Fruit fly (Drosophila melanogaster) whole organism, embryonic: ENCODE results near the gene ppk17.
A peak's percentile ranks its signal among the peaks of the same experiment; 100 is the strongest.

Experiments
- Ada2b ChIP-seq: fragments of 200-800 bp; sonication (Bioruptor generic); IDR thresholded peaks from 2 replicates; pipeline ENCODE4 v1.3.6; 2022; ENCODE audit warnings: missing biosample characterization, missing genetic modification characterization
- CG10147 ChIP-seq: fragments of 200-800 bp; sonication (Bioruptor generic); optimal IDR thresholded peaks from 2 replicates; lab custom pipeline; 2019; ENCODE audit warnings: missing biosample characterization, mild to moderate bottlenecking, missing genetic modification characterization, moderate library complexity
- CG1024 ChIP-seq: fragments of 200-800 bp; sonication (Bioruptor generic); IDR thresholded peaks from 2 replicates; pipeline ENCODE4 v1.3.6; 2022; ENCODE audit warnings: missing biosample characterization, missing genetic modification characterization
- CG11398 ChIP-seq: fragments of 200-800 bp; sonication (Bioruptor generic); optimal IDR thresholded peaks from 2 replicates; lab custom pipeline; 2016; ENCODE audit warnings: missing biosample characterization, missing genetic modification characterization
- CG17802 ChIP-seq: fragments of 200-800 bp; sonication (Bioruptor generic); optimal IDR thresholded peaks from 2 replicates; lab custom pipeline; 2018; ENCODE audit warnings: missing biosample characterization, mild to moderate bottlenecking, missing genetic modification characterization, moderate library complexity
- CG17912 ChIP-seq: fragments of 200-800 bp; sonication (Bioruptor generic); optimal IDR thresholded peaks from 2 replicates; lab custom pipeline; 2018; ENCODE audit warnings: missing biosample characterization, mild to moderate bottlenecking, missing genetic modification characterization
- CG18262 ChIP-seq: fragments of 200-800 bp; optimal IDR thresholded peaks from 3 replicates; lab custom pipeline; 2019; ENCODE audit warnings: missing biosample characterization, mild to moderate bottlenecking, missing genetic modification characterization, moderate library complexity
- CG1832 ChIP-seq: fragments of 200-800 bp; sonication (Bioruptor generic); optimal IDR thresholded peaks from 2 replicates; lab custom pipeline; 2017; ENCODE audit warnings: missing biosample characterization, mild to moderate bottlenecking, missing genetic modification characterization, inconsistent platforms
- CG2199 ChIP-seq: fragments of 200-800 bp; sonication (Bioruptor generic); IDR thresholded peaks from 3 replicates; pipeline ENCODE4 v1.3.6; 2022; ENCODE audit warnings: missing biosample characterization, missing genetic modification characterization
- CG2202 ChIP-seq: fragments of 200-800 bp; sonication (Bioruptor generic); optimal IDR thresholded peaks from 2 replicates; lab custom pipeline; 2018; ENCODE audit warnings: missing biosample characterization, mild to moderate bottlenecking, missing genetic modification characterization
- CG2678 ChIP-seq: fragments of 200-800 bp; sonication (Bioruptor generic); optimal IDR thresholded peaks from 3 replicates; lab custom pipeline; 2019; ENCODE audit warnings: missing biosample characterization, mild to moderate bottlenecking, missing genetic modification characterization, moderate library complexity
- CG3281 ChIP-seq: fragments of 200-800 bp; sonication (Bioruptor generic); optimal IDR thresholded peaks from 3 replicates; lab custom pipeline; 2017; ENCODE audit warnings: missing biosample characterization, mild to moderate bottlenecking, missing genetic modification characterization
- CG34422 ChIP-seq: fragments of 200-800 bp; sonication (Bioruptor generic); IDR thresholded peaks from 3 replicates; pipeline ENCODE4 v1.3.6; 2022; ENCODE audit warnings: missing biosample characterization, missing genetic modification characterization
- CG43689 ChIP-seq: fragments of 200-800 bp; sonication (Bioruptor generic); IDR thresholded peaks from 2 replicates; pipeline ENCODE4 v1.3.6; 2022; ENCODE audit warnings: missing biosample characterization, missing genetic modification characterization
- CG6854 ChIP-seq: fragments of 200-800 bp; sonication (Bioruptor generic); optimal IDR thresholded peaks from 3 replicates; lab custom pipeline; 2017; ENCODE audit warnings: missing biosample characterization, mild to moderate bottlenecking, missing genetic modification characterization
- CG8924 ChIP-seq: fragments of 200-800 bp; optimal IDR thresholded peaks from 3 replicates; lab custom pipeline; 2019; ENCODE audit warnings: missing biosample characterization, mild to moderate bottlenecking, missing genetic modification characterization, moderate library complexity
- CG8944 ChIP-seq: fragments of 200-800 bp; sonication (Bioruptor generic); optimal IDR thresholded peaks from 3 replicates; lab custom pipeline; 2016; ENCODE audit warnings: missing biosample characterization, missing genetic modification characterization
- Chrac-16 ChIP-seq: fragments of 200-800 bp; sonication (Bioruptor generic); optimal IDR thresholded peaks from 3 replicates; lab custom pipeline; 2016; ENCODE audit warnings: missing biosample characterization, missing genetic modification characterization
- Deaf1 ChIP-seq: fragments of 200-800 bp; optimal IDR thresholded peaks from 3 replicates; lab custom pipeline; 2019; ENCODE audit warnings: missing biosample characterization, mild to moderate bottlenecking, missing genetic modification characterization, moderate library complexity
- Fer2 ChIP-seq: fragments of 200-800 bp; sonication (Bioruptor generic); optimal IDR thresholded peaks from 2 replicates; lab custom pipeline; 2018; ENCODE audit warnings: missing biosample characterization, mild to moderate bottlenecking, missing genetic modification characterization, moderate library complexity
- Gsc ChIP-seq: fragments of 200-800 bp; sonication (Bioruptor generic); IDR thresholded peaks from 2 replicates; pipeline ENCODE4 v1.3.6; 2022; ENCODE audit warnings: missing biosample characterization, missing genetic modification characterization
- H15 ChIP-seq: fragments of 200-800 bp; sonication (Bioruptor generic); IDR thresholded peaks from 3 replicates; pipeline ENCODE4 v1.3.6; 2022; ENCODE audit warnings: missing biosample characterization, missing genetic modification characterization
- Hr3 ChIP-seq: fragments of 200-800 bp; sonication (Bioruptor generic); optimal IDR thresholded peaks from 3 replicates; lab custom pipeline; 2016; ENCODE audit warnings: missing biosample characterization, missing genetic modification characterization
- Hr51 ChIP-seq, 2 experiments: fragments of 200-800 bp; sonication (Bioruptor generic); optimal IDR thresholded peaks; 2 replicates in 1 of 2; 3 replicates in 1 of 2; lab custom pipeline; 2016 to 2018; ENCODE audit warnings: missing biosample characterization in 2 of 2, missing genetic modification characterization in 2 of 2, mild to moderate bottlenecking in 1 of 2, moderate library complexity in 1 of 2
- Jarid2 ChIP-seq: fragments of 200-800 bp; sonication (Bioruptor generic); optimal IDR thresholded peaks from 3 replicates; lab custom pipeline; 2017; ENCODE audit warnings: mild to moderate bottlenecking, missing biosample characterization, missing genetic modification reagents, missing genetic modification characterization
- Lhr ChIP-seq: fragments of 200-800 bp; sonication (Bioruptor generic); optimal IDR thresholded peaks from 3 replicates; lab custom pipeline; 2017; ENCODE audit warnings: mild to moderate bottlenecking, missing biosample characterization, missing genetic modification reagents, missing genetic modification characterization
- Nf-YB ChIP-seq: fragments of 200-800 bp; sonication (Bioruptor generic); optimal IDR thresholded peaks from 3 replicates; lab custom pipeline; 2019; ENCODE audit warnings: missing biosample characterization, mild to moderate bottlenecking, missing genetic modification characterization, moderate library complexity
- Poxn ChIP-seq: fragments of 200-800 bp; sonication (Bioruptor generic); IDR thresholded peaks from 2 replicates; pipeline ENCODE4 v1.3.6; 2022; ENCODE audit warnings: missing biosample characterization, missing genetic modification characterization
- Sry-β ChIP-seq: fragments of 200-800 bp; sonication (Bioruptor generic); optimal IDR thresholded peaks from 2 replicates; lab custom pipeline; 2018; ENCODE audit warnings: missing biosample characterization, mild to moderate bottlenecking, missing genetic modification characterization, moderate library complexity
- Ssrp ChIP-seq: fragments of 200-800 bp; sonication (Bioruptor generic); optimal IDR thresholded peaks from 2 replicates; lab custom pipeline; 2018; ENCODE audit warnings: missing biosample characterization, mild to moderate bottlenecking, missing genetic modification characterization, moderate library complexity
- Tbp ChIP-seq: fragments of >200 bp; optimal IDR thresholded peaks from 2 replicates; lab custom pipeline; 2018; ENCODE audit warnings: missing biosample characterization, missing genetic modification characterization
- Vsx1 ChIP-seq: fragments of 200-800 bp; sonication (Bioruptor generic); optimal IDR thresholded peaks from 2 replicates; lab custom pipeline; 2017; ENCODE audit warnings: missing biosample characterization, mild to moderate bottlenecking, missing genetic modification characterization, missing genetic modification reagents
- ara ChIP-seq: fragments of 200-800 bp; sonication (Bioruptor generic); IDR thresholded peaks from 2 replicates; pipeline ENCODE4 v1.3.6; 2022; ENCODE audit warnings: missing biosample characterization, missing genetic modification characterization
- caup ChIP-seq: fragments of 200-800 bp; sonication (Bioruptor generic); optimal IDR thresholded peaks from 3 replicates; lab custom pipeline; 2017; ENCODE audit warnings: missing biosample characterization, mild to moderate bottlenecking, missing genetic modification characterization, moderate library complexity; ENCODE audit not compliant: severe bottlenecking
- cg ChIP-seq: fragments of 200-800 bp; sonication (Bioruptor generic); optimal IDR thresholded peaks from 3 replicates; lab custom pipeline; 2019; ENCODE audit warnings: missing biosample characterization, mild to moderate bottlenecking, missing genetic modification characterization, moderate library complexity
- chif ChIP-seq, 2 experiments: fragments of 200-800 bp; sonication (Bioruptor generic); optimal IDR thresholded peaks; 3 replicates each; lab custom pipeline; 2016; ENCODE audit warnings: missing biosample characterization in 2 of 2, missing genetic modification characterization in 2 of 2
- crp ChIP-seq, 2 experiments: fragments of 200-800 bp; sonication (Bioruptor generic); optimal IDR thresholded peaks; 2 replicates in 1 of 2; 3 replicates in 1 of 2; lab custom pipeline; 2017; ENCODE audit warnings: missing biosample characterization in 2 of 2, missing genetic modification characterization in 2 of 2, mild to moderate bottlenecking in 1 of 2, moderate library complexity in 1 of 2
- cwo ChIP-seq: fragments of 200-800 bp; sonication (Bioruptor generic); optimal IDR thresholded peaks from 3 replicates; lab custom pipeline; 2017; ENCODE audit warnings: missing biosample characterization, missing genetic modification characterization, mild to moderate bottlenecking, moderate library complexity, missing genetic modification reagents
- dysf ChIP-seq: fragments of 200-800 bp; sonication (Bioruptor generic); IDR thresholded peaks from 3 replicates; pipeline ENCODE4 v1.3.6; 2022; ENCODE audit warnings: missing biosample characterization, missing genetic modification characterization
- exex ChIP-seq: fragments of 200-800 bp; sonication (Bioruptor generic); optimal IDR thresholded peaks from 4 replicates; lab custom pipeline; 2018; ENCODE audit warnings: missing biosample characterization, mild to moderate bottlenecking, missing genetic modification characterization, moderate library complexity
- gt ChIP-seq: fragments of 200-800 bp; sonication (Bioruptor generic); IDR thresholded peaks from 2 replicates; pipeline ENCODE4 v1.3.6; 2022; ENCODE audit warnings: missing biosample characterization, missing genetic modification characterization
- knrl ChIP-seq: fragments of 200-800 bp; sonication (Bioruptor generic); IDR thresholded peaks from 3 replicates; pipeline ENCODE4 v1.3.6; 2022; ENCODE audit warnings: missing biosample characterization, missing genetic modification characterization; ENCODE audit not compliant: partially characterized antibody
- lab ChIP-seq: fragments of 200-800 bp; sonication (Bioruptor generic); optimal IDR thresholded peaks from 3 replicates; lab custom pipeline; 2017; ENCODE audit warnings: missing biosample characterization, missing genetic modification characterization, mild to moderate bottlenecking, moderate library complexity, missing genetic modification reagents
- lola ChIP-seq, 3 experiments: fragments of >200 bp in 2 of 3; fragments of 200-800 bp in 1 of 3; sonication (Bioruptor generic) in 1 of 3; optimal IDR thresholded peaks; 2 replicates each; lab custom pipeline; 2017 to 2019; ENCODE audit warnings: missing biosample characterization in 3 of 3, missing genetic modification characterization in 3 of 3, mild to moderate bottlenecking in 1 of 3, moderate library complexity in 1 of 3
- pros ChIP-seq: fragments of 200-800 bp; sonication (Bioruptor generic); optimal IDR thresholded peaks from 3 replicates; lab custom pipeline; 2019; ENCODE audit warnings: missing biosample characterization, mild to moderate bottlenecking, missing genetic modification characterization, moderate library complexity
- psq ChIP-seq: fragments of 200-800 bp; sonication (Bioruptor generic); optimal IDR thresholded peaks from 2 replicates; lab custom pipeline; 2017; ENCODE audit warnings: missing biosample characterization, missing genetic modification characterization
- pzg ChIP-seq: fragments of 200-800 bp; sonication (Bioruptor generic); optimal IDR thresholded peaks from 3 replicates; lab custom pipeline; 2018; ENCODE audit warnings: missing biosample characterization, mild to moderate bottlenecking, missing genetic modification characterization, moderate library complexity
- row ChIP-seq: fragments of 200-800 bp; sonication (Bioruptor generic); IDR thresholded peaks from 3 replicates; pipeline ENCODE4 v1.3.6; 2022; ENCODE audit warnings: missing biosample characterization, missing genetic modification characterization
- slp2 ChIP-seq: fragments of 200-800 bp; sonication (Bioruptor generic); optimal IDR thresholded peaks from 2 replicates; lab custom pipeline; 2016; ENCODE audit warnings: missing biosample characterization, missing genetic modification characterization
- stwl ChIP-seq: fragments of 200-800 bp; sonication (Bioruptor generic); optimal IDR thresholded peaks from 3 replicates; lab custom pipeline; 2018; ENCODE audit warnings: missing biosample characterization, mild to moderate bottlenecking, missing genetic modification characterization, moderate library complexity

Gene ppk17

dm6 chr2L:16727578-16728023 is 32.8 kb downstream of the ppk17 start, which contains the start of gene VhaSFD (continued):
- TF ChIP-seq CG2202 (no peak), Ssrp (tag; lab: Kevin White, UChicago) (no peak), CG10147 (GFP tag; lab: Kevin White, UChicago) (peak; percentile 19), cg (GFP tag; lab: Kevin White, UChicago) (peak; percentile 75), crp (GFP tag; optimal IDR thresholded peaks at IDR 0.05; lab: Kevin White, UChicago) (peak in 1 of 2 experiments; percentile 78), lab (no peak), Poxn (GFP tag; lab: Robert Waterston, UW) (no peak), CG17912 (no peak), CG3281 (GFP tag; lab: Kevin White, UChicago) (peak; percentile 36), Chrac-16 (no peak), Lhr (no peak), CG17802 (no peak), CG2199 (GFP tag; lab: Robert Waterston, UW) (no peak), Gsc (GFP tag; lab: Robert Waterston, UW) (no peak), knrl (GFP tag; lab: Robert Waterston, UW) (peak; percentile 68), row (GFP tag; lab: Robert Waterston, UW) (peak; percentile 42; the same call in 1 of the 3 replicates), CG1024 (no peak), CG8944 (GFP tag; lab: Kevin White, UChicago) (no peak), pros (GFP tag; lab: Kevin White, UChicago) (no peak), H15 (GFP tag; lab: Robert Waterston, UW) (no peak), pzg (GFP tag; lab: Kevin White, UChicago) (peak; percentile 85), caup (GFP tag; lab: Kevin White, UChicago) (no peak), gt (GFP tag; lab: Robert Waterston, UW) (no peak), stwl (tag; lab: Kevin White, UChicago) (peak; percentile 84), Sry-β (GFP tag; lab: Kevin White, UChicago) (no peak), CG11398 (GFP tag; lab: Kevin White, UChicago) (no peak), CG2678 (no peak), dysf (GFP tag; lab: Robert Waterston, UW) (no peak; the same call in 2 of the 3 replicates), Vsx1 (GFP tag; lab: Kevin White, UChicago) (no peak), exex (tag; lab: Kevin White, UChicago) (no peak), Tbp (no peak), Fer2 (tag; lab: Kevin White, UChicago) (peak; percentile 10), Deaf1 (tag; lab: Kevin White, UChicago) (no peak), CG6854 (GFP tag; lab: Kevin White, UChicago) (peak; percentile 60), slp2 (GFP tag; lab: Kevin White, UChicago) (no peak), Hr51 (GFP tag; optimal IDR thresholded peaks at IDR 0.05; lab: Kevin White, UChicago) (no peak), CG34422 (GFP tag; lab: Robert Waterston, UW) (peak; percentile 71; the same call in 1 of the 3 replicates), Jarid2 (GFP tag; lab: Kevin White, UChicago) (no peak), CG18262 (peak; percentile 31), Hr3 (GFP tag; lab: Kevin White, UChicago) (no peak), ara (GFP tag; lab: Robert Waterston, UW) (no peak), cwo (GFP tag; lab: Kevin White, UChicago) (peak; percentile 62), psq (GFP tag; lab: Kevin White, UChicago) (no peak), Nf-YB (GFP tag; lab: Kevin White, UChicago) (no peak), Ada2b (GFP tag; lab: Robert Waterston, UW) (no peak), CG43689 (GFP tag; lab: Robert Waterston, UW) (no peak), chif (GFP tag; optimal IDR thresholded peaks at IDR 0.05; lab: Kevin White, UChicago) (no peak), lola (GFP tag; optimal IDR thresholded peaks at IDR 0.05; lab: Kevin White, UChicago) (no peak), CG1832 (GFP tag; lab: Kevin White, UChicago) (no peak), CG8924 (tag; lab: Kevin White, UChicago) (peak; percentile 32)
